Fruit fly (Drosophila melanogaster) S2 (cell line): ENCODE results near the gene Mtr4.

ENCODE experiments used
- CG8478 ChIP-seq: fragments of >200 bp; optimal IDR thresholded peaks from 2 replicates; lab custom pipeline; 2018
- CTCF ChIP-seq, 2 experiments: fragments of >200 bp; optimal IDR thresholded peaks; 2 replicates each; lab custom pipeline; 2018

dm6 chr2L:15743578-15743977, 8.5 kb upstream of the Mtr4 start:
- TF ChIP-seq CG8478 (lab: Kevin White, UChicago) (no peak), CTCF (optimal IDR thresholded peaks at IDR 0.05; lab: Kevin White, UChicago) (no peak)
